Worm (Caenorhabditis elegans) whole organism, late embryonic: ENCODE data around the gene M02F4.1.

ENCODE experiments used
- C08G9.2 ChIP-seq: sonication (generic microtip); optimal IDR thresholded peaks from 2 replicates; lab custom pipeline; 2016; ENCODE audit warnings: mild to moderate bottlenecking, missing genetic modification characterization, moderate library complexity, missing compliant biosample characterization
- C38D4.7 ChIP-seq: fragments of 200-800 bp; sonication (Bioruptor generic); optimal IDR thresholded peaks from 2 replicates; lab custom pipeline; 2018; ENCODE audit warnings: mild to moderate bottlenecking, missing genetic modification characterization, moderate library complexity, missing compliant biosample characterization
- K02D7.2 ChIP-seq: sonication (generic microtip); optimal IDR thresholded peaks from 2 replicates; lab custom pipeline; 2017; ENCODE audit warnings: mild to moderate bottlenecking, missing genetic modification characterization, missing compliant biosample characterization
- K09A11.1 ChIP-seq: sonication (generic microtip); optimal IDR thresholded peaks from 2 replicates; lab custom pipeline; 2017; ENCODE audit warnings: antibody characterized with exemption, mild to moderate bottlenecking, missing genetic modification characterization, missing compliant biosample characterization; ENCODE audit not compliant: insufficient read depth
- Y22D7AL.16 ChIP-seq: sonication (generic microtip); optimal IDR thresholded peaks from 2 replicates; lab custom pipeline; 2016; ENCODE audit warnings: missing genetic modification characterization, missing compliant biosample characterization
- ahr-1 ChIP-seq: sonication (generic microtip); optimal IDR thresholded peaks from 2 replicates; lab custom pipeline; 2016; ENCODE audit warnings: missing genetic modification characterization, missing compliant biosample characterization
- ama-1 ChIP-seq: fragments of 150-350 bp; optimal IDR thresholded peaks from 2 replicates; lab custom pipeline; 2014
- ceh-14 ChIP-seq: sonication (generic microtip); optimal IDR thresholded peaks from 2 replicates; lab custom pipeline; 2016; ENCODE audit warnings: missing genotype, missing genetic modification characterization, missing compliant biosample characterization
- ceh-19 ChIP-seq: fragments of 200-800 bp; sonication (Bioruptor generic); optimal IDR thresholded peaks from 2 replicates; lab custom pipeline; 2018; ENCODE audit warnings: mild to moderate bottlenecking, missing genetic modification characterization, missing compliant biosample characterization
- ceh-2 ChIP-seq: sonication (generic microtip); optimal IDR thresholded peaks from 2 replicates; lab custom pipeline; 2016; ENCODE audit warnings: missing genotype, missing genetic modification characterization, missing compliant biosample characterization
- ceh-24 ChIP-seq: sonication (generic microtip); optimal IDR thresholded peaks from 2 replicates; lab custom pipeline; 2016; ENCODE audit warnings: mild to moderate bottlenecking, missing genetic modification characterization, missing compliant biosample characterization
- ceh-30 ChIP-seq: fragments of 150-350 bp; optimal IDR thresholded peaks from 2 replicates; lab custom pipeline; 2014; ENCODE audit warnings: missing biosample characterization, missing genetic modification characterization
- ceh-34 ChIP-seq: sonication (generic microtip); optimal IDR thresholded peaks from 2 replicates; lab custom pipeline; 2016; ENCODE audit warnings: mild to moderate bottlenecking, missing genetic modification characterization, missing compliant biosample characterization
- dmd-4 ChIP-seq: sonication (generic microtip); optimal IDR thresholded peaks from 2 replicates; lab custom pipeline; 2016; ENCODE audit warnings: borderline replicate concordance, missing genetic modification characterization, missing compliant biosample characterization
- dve-1 ChIP-seq: sonication (generic microtip); optimal IDR thresholded peaks from 2 replicates; lab custom pipeline; 2017; ENCODE audit warnings: antibody characterized with exemption, mild to moderate bottlenecking, missing genetic modification characterization, missing compliant biosample characterization
- ets-4 ChIP-seq: sonication (generic microtip); optimal IDR thresholded peaks from 2 replicates; lab custom pipeline; 2016; ENCODE audit warnings: missing genetic modification characterization, missing compliant biosample characterization
- fax-1 ChIP-seq: sonication (generic microtip); optimal IDR thresholded peaks from 2 replicates; lab custom pipeline; 2016; ENCODE audit warnings: missing genotype, missing genetic modification characterization, missing compliant biosample characterization
- fkh-6 ChIP-seq: sonication (generic microtip); optimal IDR thresholded peaks from 2 replicates; lab custom pipeline; 2016; ENCODE audit warnings: missing genetic modification characterization, missing compliant biosample characterization
- hlh-13 ChIP-seq: fragments of 200-800 bp; sonication (Bioruptor generic); optimal IDR thresholded peaks from 2 replicates; lab custom pipeline; 2018; ENCODE audit warnings: mild to moderate bottlenecking, missing genetic modification characterization, missing compliant biosample characterization
- hlh-15 ChIP-seq: sonication (generic microtip); optimal IDR thresholded peaks from 2 replicates; lab custom pipeline; 2016; ENCODE audit warnings: missing genetic modification characterization, missing compliant biosample characterization
- hlh-30 ChIP-seq: sonication (generic microtip); optimal IDR thresholded peaks from 2 replicates; lab custom pipeline; 2017; ENCODE audit warnings: antibody characterized with exemption, missing genetic modification characterization, missing compliant biosample characterization; ENCODE audit not compliant: insufficient read depth
- hlh-6 ChIP-seq: sonication (generic microtip); optimal IDR thresholded peaks from 2 replicates; lab custom pipeline; 2016; ENCODE audit warnings: missing genotype, missing genetic modification characterization, missing compliant biosample characterization
- lin-11 ChIP-seq: fragments of 200-800 bp; sonication (Bioruptor generic); optimal IDR thresholded peaks from 2 replicates; lab custom pipeline; 2018; ENCODE audit warnings: mild to moderate bottlenecking, missing genetic modification characterization, missing compliant biosample characterization
- madf-2 ChIP-seq: sonication (generic microtip); optimal IDR thresholded peaks from 2 replicates; lab custom pipeline; 2017; ENCODE audit warnings: missing genetic modification characterization, missing compliant biosample characterization
- odd-2 ChIP-seq: sonication (generic microtip); optimal IDR thresholded peaks from 2 replicates; lab custom pipeline; 2017; ENCODE audit warnings: antibody characterized with exemption, mild to moderate bottlenecking, missing genetic modification characterization, missing compliant biosample characterization
- pag-3 ChIP-seq: sonication (generic microtip); optimal IDR thresholded peaks from 2 replicates; lab custom pipeline; 2016; ENCODE audit warnings: missing compliant biosample characterization, missing genetic modification characterization, borderline replicate concordance
- pax-1 ChIP-seq: fragments of 150-350 bp; optimal IDR thresholded peaks from 2 replicates; lab custom pipeline; 2014; ENCODE audit warnings: missing biosample characterization, missing genetic modification characterization
- pha-4 ChIP-seq: fragments of 150-350 bp; optimal IDR thresholded peaks from 2 replicates; lab custom pipeline; 2018; ENCODE audit warnings: missing biosample characterization, missing genetic modification reagents, missing genetic modification characterization
- rnt-1 ChIP-seq: sonication (generic microtip); optimal IDR thresholded peaks from 2 replicates; lab custom pipeline; 2016; ENCODE audit warnings: missing genetic modification characterization, missing compliant biosample characterization
- sdc-2 ChIP-seq: sonication (generic microtip); optimal IDR thresholded peaks from 2 replicates; lab custom pipeline; 2016; ENCODE audit warnings: missing genotype, missing genetic modification characterization, missing compliant biosample characterization
- syd-9 ChIP-seq: sonication (generic microtip); optimal IDR thresholded peaks from 2 replicates; lab custom pipeline; 2016; ENCODE audit warnings: mild to moderate bottlenecking, missing genetic modification characterization, moderate library complexity, missing compliant biosample characterization
- tbx-2 ChIP-seq: sonication (generic microtip); optimal IDR thresholded peaks from 2 replicates; lab custom pipeline; 2016; ENCODE audit warnings: missing genetic modification characterization, missing compliant biosample characterization
- tbx-7 ChIP-seq: sonication (generic microtip); optimal IDR thresholded peaks from 2 replicates; lab custom pipeline; 2016; ENCODE audit warnings: missing genotype, missing genetic modification characterization, missing compliant biosample characterization
- ttx-3 ChIP-seq: sonication (generic microtip); optimal IDR thresholded peaks from 2 replicates; lab custom pipeline; 2016; ENCODE audit warnings: missing genetic modification reagents, missing genetic modification characterization, missing compliant biosample characterization
- unc-3 ChIP-seq, 2 experiments: fragments of 200-800 bp in 1 of 2; sonication (Bioruptor generic) in 1 of 2; sonication (generic microtip) in 1 of 2; conservative IDR thresholded peaks in 1 of 2; optimal IDR thresholded peaks in 1 of 2; 2 replicates each; pipeline versions ENCODE4 v1.3.6 to Lab custom; 2016 to 2022; ENCODE audit warnings: missing compliant biosample characterization in 2 of 2, missing genetic modification characterization in 2 of 2, missing genetic modification reagents in 1 of 2
- unc-55 ChIP-seq: sonication (generic microtip); optimal IDR thresholded peaks from 2 replicates; lab custom pipeline; 2017; ENCODE audit warnings: missing biosample characterization, missing genetic modification reagents, missing genetic modification characterization
- zip-5 ChIP-seq: sonication (generic microtip); optimal IDR thresholded peaks from 2 replicates; lab custom pipeline; 2016; ENCODE audit warnings: missing genetic modification characterization, missing compliant biosample characterization
- ztf-16 ChIP-seq: sonication (generic microtip); optimal IDR thresholded peaks from 2 replicates; lab custom pipeline; 2017; ENCODE audit warnings: missing genetic modification characterization, missing compliant biosample characterization

The M02F4.1 gene

ce11 chrX:3035972-3036379 lies 7.0 kb upstream of the M02F4.1 start (continued):
- peak; percentile 98 for TF ChIP-seq dve-1 (tag; lab: Kevin White, UChicago)
- peak; percentile 95 for TF ChIP-seq hlh-15 (tag; lab: Kevin White, UChicago)
- peak; percentile 83 for TF ChIP-seq zip-5 (tag; lab: Kevin White, UChicago)
- peak; percentile 63 for TF ChIP-seq ceh-30 (tag; lab: Kevin White, UChicago)
- peak; percentile 91 for TF ChIP-seq tbx-2 (tag; lab: Kevin White, UChicago)
- peak; percentile 95 for TF ChIP-seq ttx-3
- peak; percentile 75 for TF ChIP-seq hlh-30
- TF ChIP-seq syd-9 (tag; lab: Kevin White, UChicago), result peak; percentile 95
- peak; percentile 89 for TF ChIP-seq lin-11 (tag; lab: Kevin White, UChicago)
- peak; percentile 92 for TF ChIP-seq unc-3 (GFP tag; conservative IDR thresholded peaks at IDR 0.05; lab: Robert Waterston, UW)
- peak; percentile 95 for TF ChIP-seq unc-3 (tag; optimal IDR thresholded peaks at IDR 0.05; lab: Kevin White, UChicago)
- TF ChIP-seq fax-1 (tag; lab: Kevin White, UChicago), result peak; percentile 91
- peak; percentile 97 for TF ChIP-seq rnt-1 (tag; lab: Kevin White, UChicago)
- TF ChIP-seq ceh-34 (tag; lab: Kevin White, UChicago), result peak; percentile 94
- peak; percentile 86 for TF ChIP-seq K09A11.1 (tag; lab: Kevin White, UChicago)
- peak; percentile 37 for TF ChIP-seq tbx-7 (tag; lab: Kevin White, UChicago)
- peak; percentile 57 for TF ChIP-seq odd-2
- peak; percentile 91 for TF ChIP-seq C08G9.2 (tag; lab: Kevin White, UChicago)
- TF ChIP-seq pag-3 (tag; lab: Kevin White, UChicago), result peak; percentile 64
- TF ChIP-seq ahr-1 (tag; lab: Kevin White, UChicago), result peak; percentile 83
- TF ChIP-seq ama-1 (lab: Kevin White, UChicago), result no peak
- peak; percentile 94 for TF ChIP-seq ceh-24
- TF ChIP-seq unc-55 (GFP tag; lab: Kevin White, UChicago), result peak; percentile 24
- TF ChIP-seq ceh-2 (tag; lab: Kevin White, UChicago), result peak; percentile 89

DNA sequence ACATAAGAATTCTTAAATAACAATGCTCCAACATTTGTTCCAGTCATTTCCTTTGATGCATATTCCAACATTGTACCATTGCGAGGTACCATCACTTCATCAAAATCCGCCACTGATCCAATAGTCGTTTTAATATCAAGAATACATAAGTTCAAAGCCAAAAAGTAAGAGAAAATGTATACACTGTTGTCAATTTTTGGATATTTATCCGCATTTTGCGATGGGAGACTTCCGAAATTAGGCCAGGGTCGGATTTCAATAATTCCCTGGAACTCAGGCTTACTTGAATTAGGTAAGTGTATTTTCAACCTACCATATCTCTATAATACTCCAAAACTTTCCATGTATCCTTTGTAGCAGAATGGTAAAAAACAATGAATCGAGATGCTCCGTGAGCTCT lies 5.3 kb upstream of the M02F4.1 start, which contains the start of gene M02F4.2:
Gene M02F4.2 (minus strand): TSS at position 101 of the 400 bp plus-strand sequence.
- TF ChIP-seq sdc-2 (no peak), fkh-6 (no peak), C38D4.7 (GFP tag; lab: Kevin White, UChicago) (no peak), pax-1 (tag; lab: Kevin White, UChicago) (no peak)
- TF ChIP-seq, all 69 proteins: peak for 0

DNA sequence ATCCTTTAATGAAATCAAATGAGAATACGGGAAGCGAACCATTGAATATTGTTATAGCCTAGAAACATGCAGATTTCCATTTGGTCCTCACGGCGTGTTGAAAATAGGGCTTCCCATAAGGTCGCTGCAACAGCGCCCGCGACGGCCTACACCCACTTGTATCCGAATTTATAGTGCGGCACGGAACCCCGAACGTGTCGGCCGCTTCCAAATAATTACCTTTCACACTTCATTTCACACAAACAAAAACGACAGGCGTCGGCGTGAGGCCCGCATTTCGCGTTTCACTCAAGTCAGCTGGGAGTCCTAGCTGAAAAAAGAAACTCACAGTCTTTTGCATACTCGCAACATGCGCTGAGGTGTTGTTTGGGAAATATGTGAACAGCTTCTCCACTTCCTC lies 4.6 kb upstream of the M02F4.1 start:
- TF ChIP-seq K02D7.2, result no peak
- no peak for TF ChIP-seq dmd-4
- TF ChIP-seq hlh-6 (tag; lab: Kevin White, UChicago), result no peak
- TF ChIP-seq madf-2 (tag; lab: Kevin White, UChicago), result no peak
- no peak for TF ChIP-seq ceh-14
- no peak for TF ChIP-seq pax-1 (tag; lab: Kevin White, UChicago)

ce11 chrX:3031484-3031883 lies 2.6 kb upstream of the M02F4.1 start, which contains the start of gene clec-265:
Gene clec-265 (plus strand): TSS chrX:3031783.
- TF ChIP-seq ztf-16 (tag; lab: Kevin White, UChicago) (no peak), Y22D7AL.16 (tag; lab: Kevin White, UChicago) (no peak), ceh-19 (GFP tag; lab: Kevin White, UChicago) (no peak), ets-4 (tag; lab: Kevin White, UChicago) (no peak), pax-1 (tag; lab: Kevin White, UChicago) (no peak), pha-4 (tag; lab: Kevin White, UChicago) (no peak), rnt-1 (tag; lab: Kevin White, UChicago) (no peak), hlh-13 (GFP tag; lab: Kevin White, UChicago) (no peak), K09A11.1 (tag; lab: Kevin White, UChicago) (no peak)
